Worm (Caenorhabditis elegans): ENCODE data around the gene C27C12.1.

The C27C12.1 gene

DNA sequence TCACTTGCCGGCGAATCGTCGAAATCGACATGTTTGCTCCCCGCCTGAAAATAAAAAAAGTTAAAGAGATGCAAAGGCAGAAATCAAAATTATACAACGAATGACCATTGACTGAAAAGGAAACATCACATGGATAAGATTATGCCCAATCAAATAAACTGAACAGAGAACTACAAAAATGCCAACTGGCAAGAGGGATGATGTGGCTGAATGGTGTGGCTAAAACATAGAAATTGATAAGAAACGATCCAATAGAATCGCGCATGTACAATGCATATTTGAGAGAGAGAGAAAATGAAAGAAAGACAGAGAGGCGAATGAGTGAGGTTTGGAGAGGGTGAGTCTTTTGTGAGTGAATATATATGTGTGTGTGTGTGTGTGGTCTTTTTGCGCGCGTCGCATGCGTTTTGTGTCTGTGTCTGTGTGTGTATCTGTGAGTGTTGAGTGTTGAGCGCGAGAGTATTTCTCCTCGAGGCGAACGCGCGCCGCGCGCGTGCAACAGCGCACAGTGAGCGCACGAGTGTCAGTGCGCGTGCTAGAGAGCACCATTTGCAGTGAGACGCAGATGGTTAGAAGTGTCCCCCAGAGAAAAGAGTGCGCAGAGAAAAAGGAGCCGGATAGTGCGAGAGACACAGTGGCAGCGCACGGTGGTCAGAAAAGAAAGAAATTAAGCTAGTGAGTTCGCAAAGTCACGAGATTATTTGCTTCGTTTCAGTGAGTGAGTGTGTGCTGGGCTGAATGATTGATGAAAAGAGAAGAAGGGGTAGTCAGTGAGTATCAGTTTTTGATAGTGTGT lies 34.9 kb downstream of the C27C12.1 start, which contains the start of gene epn-1 (continued):
- TF ChIP-seq Y56A3A.18 (GFP tag; IDR thresholded peaks at IDR 0.05) (peak; percentile 50; the same call in 1 of the 2 replicates), gei-17 (GFP tag; optimal IDR thresholded peaks at IDR 0.05) (peak; percentile 90), lir-1 (GFP tag; conservative IDR thresholded peaks at IDR 0.05) (peak; percentile 99), bed-2 (GFP tag; IDR thresholded peaks at IDR 0.05) (peak; percentile 79; the same call in 1 of the 2 replicates), mxl-1 (tag; optimal IDR thresholded peaks at IDR 0.05) (peak; percentile 60), efl-1 (GFP tag; optimal IDR thresholded peaks at IDR 0.05) (peak; percentile 11), pha-4 (tag; optimal IDR thresholded peaks at IDR 0.05) (peak; percentile 4), mel-28 (tag; optimal IDR thresholded peaks at IDR 0.05; ENCODE audit: borderline replicate concordance) (no peak), C06A6.2 (GFP tag; conservative IDR thresholded peaks at IDR 0.05) (peak; percentile 94), let-607 (tag; optimal IDR thresholded peaks at IDR 0.05) (peak; percentile 86 to 96), F33H1.4 (GFP tag; IDR thresholded peaks at IDR 0.05) (peak; percentile 29), ceh-27 (GFP tag; optimal IDR thresholded peaks at IDR 0.05) (peak; percentile 97), snpc-1.1 (tag; optimal IDR thresholded peaks at IDR 0.05; ENCODE audit: insufficient read depth) (peak; percentile 11), F57A8.1 (GFP tag; optimal IDR thresholded peaks at IDR 0.05) (no peak), cebp-2 (GFP tag; IDR thresholded peaks at IDR 0.05) (peak; percentile 69; the same call in 1 of the 2 replicates), B0261.1 (tag; optimal IDR thresholded peaks at IDR 0.05) (peak; percentile 29), lsy-27 (tag; optimal IDR thresholded peaks at IDR 0.05; ENCODE audit: borderline replicate concordance, insufficient read depth) (peak; percentile 67), hsf-1 (GFP tag; IDR thresholded peaks at IDR 0.05) (0 out of 2 replicates have a peak, but pooled peaks have one; percentile 55), madf-6 (GFP tag; IDR thresholded peaks at IDR 0.05) (0 out of 2 replicates have a peak, but pooled peaks have one; percentile 21), rpc-1 (optimal IDR thresholded peaks at IDR 0.05) (no peak), rpc-1 (tag; optimal IDR thresholded peaks at IDR 0.05) (no peak), sptf-2 (GFP tag; optimal IDR thresholded peaks at IDR 0.05) (peak; percentile 56), mcd-1 (GFP tag; IDR thresholded peaks at IDR 0.05) (peak; percentile 88), xnd-1 (tag; optimal IDR thresholded peaks at IDR 0.05) (no peak), F57C9.4 (tag; optimal IDR thresholded peaks at IDR 0.05) (no peak), lag-1 (GFP tag; IDR thresholded peaks at IDR 0.05) (0 out of 2 replicates have a peak, but pooled peaks have one; percentile 64), ceh-40 (GFP tag; IDR thresholded peaks at IDR 0.05) (0 out of 2 replicates have a peak, but pooled peaks have one; percentile 26), nfya-1 (tag; optimal IDR thresholded peaks at IDR 0.05; ENCODE audit: borderline replicate concordance, insufficient read depth) (no peak), ztf-6 (GFP tag; IDR thresholded peaks at IDR 0.05) (0 out of 2 replicates have a peak, but pooled peaks have one; percentile 37), chd-7 (tag; optimal IDR thresholded peaks at IDR 0.05) (peak; percentile 99), him-1 (tag; optimal IDR thresholded peaks at IDR 0.05) (peak; percentile 2), aptf-2 (GFP tag; conservative IDR thresholded peaks at IDR 0.05) (peak; percentile 35), snpc-3.4 (tag; optimal IDR thresholded peaks at IDR 0.05) (no peak), sea-2 (GFP tag; IDR thresholded peaks at IDR 0.05) (peak; percentile 92)

DNA sequence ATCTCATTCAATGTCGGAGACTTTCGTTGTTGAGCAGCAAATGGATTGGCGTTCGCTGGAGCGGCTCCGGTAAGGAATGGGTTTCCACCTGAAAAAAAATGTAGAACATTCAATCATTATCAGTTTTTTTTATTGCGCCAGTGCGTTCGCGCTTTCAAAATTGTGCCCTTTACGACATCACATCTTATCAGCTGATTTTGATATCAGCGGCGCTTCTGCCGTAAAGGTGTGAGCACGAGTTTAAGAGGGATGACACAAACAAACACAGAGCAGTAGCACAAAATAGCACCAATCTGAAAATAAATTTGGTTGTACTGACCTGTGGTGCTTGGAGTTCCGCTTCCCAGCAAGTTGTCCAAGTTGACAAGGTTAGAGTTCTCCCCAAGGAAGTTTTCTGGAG lies 36.8 kb downstream of the C27C12.1 start:
- no peak for TF ChIP-seq F22D6.2 (tag; optimal IDR thresholded peaks at IDR 0.05)
- TF ChIP-seq die-1 (tag; optimal IDR thresholded peaks at IDR 0.05) = no peak
- no peak for TF ChIP-seq F57C9.4 (tag; optimal IDR thresholded peaks at IDR 0.05)
- no peak for TF ChIP-seq lin-40 (tag; optimal IDR thresholded peaks at IDR 0.05)
- no peak for TF ChIP-seq Y56A3A.18 (GFP tag; IDR thresholded peaks at IDR 0.05)
- no peak for TF ChIP-seq athp-1 (tag; optimal IDR thresholded peaks at IDR 0.05)
- no peak for TF ChIP-seq efl-1 (GFP tag; optimal IDR thresholded peaks at IDR 0.05)
- no peak for TF ChIP-seq snpc-1.1 (tag; optimal IDR thresholded peaks at IDR 0.05; ENCODE audit: insufficient read depth)
- TF ChIP-seq zfh-2 (GFP tag; conservative IDR thresholded peaks at IDR 0.05) = no peak
- no peak for TF ChIP-seq ztf-22 (GFP tag; optimal IDR thresholded peaks at IDR 0.05)
- TF ChIP-seq ZK185.1 (tag; optimal IDR thresholded peaks at IDR 0.05; ENCODE audit: poor library complexity, severe bottlenecking) = no peak
- no peak for TF ChIP-seq ztf-18 (tag; optimal IDR thresholded peaks at IDR 0.05)
- no peak for TF ChIP-seq dpff-1 (tag; optimal IDR thresholded peaks at IDR 0.05)
- TF ChIP-seq xnd-1 (tag; optimal IDR thresholded peaks at IDR 0.05) = no peak
- no peak for TF ChIP-seq C06A6.2 (GFP tag; conservative IDR thresholded peaks at IDR 0.05)
- TF ChIP-seq lin-54 (GFP tag; optimal IDR thresholded peaks at IDR 0.05) = peak; percentile 19
- no peak for TF ChIP-seq F37B4.10 (GFP tag; IDR thresholded peaks at IDR 0.05)
- no peak for TF ChIP-seq egrh-3 (GFP tag; IDR thresholded peaks at IDR 0.05)
